Fruit fly (Drosophila melanogaster) whole organism, pupa: Measurements from ENCODE around the gene CG12984.

Experiments
- CG10348 ChIP-seq: fragments of 200-800 bp; sonication (Bioruptor generic); IDR thresholded peaks from 2 replicates; pipeline ENCODE4 v1.3.6; 2022; ENCODE audit warnings: missing biosample characterization, missing genetic modification characterization
- CG12605 ChIP-seq: fragments of 200-800 bp; sonication (Bioruptor generic); IDR thresholded peaks from 2 replicates; pipeline ENCODE4 v1.3.6; 2022; ENCODE audit warnings: missing biosample characterization, missing genetic modification characterization
- CG13204 ChIP-seq: fragments of 200-800 bp; sonication (Bioruptor generic); optimal IDR thresholded peaks from 2 replicates; lab custom pipeline; 2018; ENCODE audit warnings: missing biosample characterization, mild to moderate bottlenecking, missing genetic modification characterization, moderate library complexity
- CG14655 ChIP-seq: fragments of 200-800 bp; sonication (Bioruptor generic); optimal IDR thresholded peaks from 3 replicates; lab custom pipeline; 2017; ENCODE audit warnings: mild to moderate bottlenecking, missing biosample characterization, missing genetic modification reagents, missing genetic modification characterization
- CG15710 ChIP-seq: fragments of 200-800 bp; sonication (Bioruptor generic); optimal IDR thresholded peaks from 2 replicates; lab custom pipeline; 2018; ENCODE audit warnings: missing biosample characterization, mild to moderate bottlenecking, missing genetic modification characterization, moderate library complexity
- CG17806 ChIP-seq: fragments of 200-800 bp; sonication (Bioruptor generic); optimal IDR thresholded peaks from 2 replicates; lab custom pipeline; 2018; ENCODE audit warnings: missing biosample characterization, mild to moderate bottlenecking, missing genetic modification characterization, moderate library complexity
- CG32121 ChIP-seq: fragments of 200-800 bp; sonication (Bioruptor generic); IDR thresholded peaks from 2 replicates; pipeline ENCODE4 v1.3.6; 2022; ENCODE audit warnings: missing biosample characterization, missing genetic modification characterization
- CG34367 ChIP-seq: fragments of 200-800 bp; sonication (Bioruptor generic); optimal IDR thresholded peaks from 2 replicates; lab custom pipeline; 2018; ENCODE audit warnings: missing biosample characterization, mild to moderate bottlenecking, missing genetic modification characterization
- CG4496 ChIP-seq: fragments of 200-800 bp; sonication (Bioruptor generic); IDR thresholded peaks from 3 replicates; pipeline ENCODE4 v1.3.6; 2022; ENCODE audit warnings: missing biosample characterization, missing genetic modification characterization
- CG8159 ChIP-seq: fragments of 200-800 bp; sonication (Bioruptor generic); optimal IDR thresholded peaks from 3 replicates; lab custom pipeline; 2018; ENCODE audit warnings: missing biosample characterization, mild to moderate bottlenecking, missing genetic modification characterization, moderate library complexity
- CG8301 ChIP-seq: fragments of 200-800 bp; sonication (Bioruptor generic); optimal IDR thresholded peaks from 2 replicates; lab custom pipeline; 2018; ENCODE audit warnings: missing biosample characterization, mild to moderate bottlenecking, missing genetic modification characterization
- CG9948 ChIP-seq: fragments of 200-800 bp; sonication (Bioruptor generic); optimal IDR thresholded peaks from 2 replicates; lab custom pipeline; 2018; ENCODE audit warnings: missing biosample characterization, mild to moderate bottlenecking, missing genetic modification characterization, moderate library complexity
- D1 ChIP-seq: fragments of 200-800 bp; sonication (Bioruptor generic); optimal IDR thresholded peaks from 2 replicates; lab custom pipeline; 2018; ENCODE audit warnings: missing biosample characterization, mild to moderate bottlenecking, missing genetic modification characterization, moderate library complexity
- EcR ChIP-seq: fragments of 200-800 bp; sonication (Bioruptor generic); optimal IDR thresholded peaks from 3 replicates; lab custom pipeline; 2019; ENCODE audit warnings: missing biosample characterization, missing genetic modification characterization, mild to moderate bottlenecking, moderate library complexity, missing genetic modification reagents
- Ets98B ChIP-seq: fragments of 200-800 bp; sonication (Bioruptor generic); IDR thresholded peaks from 2 replicates; pipeline ENCODE4 v1.3.6; 2022; ENCODE audit warnings: missing biosample characterization, missing genetic modification characterization
- Pif1A ChIP-seq: fragments of 200-800 bp; sonication (Bioruptor generic); optimal IDR thresholded peaks from 3 replicates; lab custom pipeline; 2016; ENCODE audit warnings: missing biosample characterization, missing genetic modification characterization
- Pif1B ChIP-seq: fragments of 200-800 bp; sonication (Bioruptor generic); optimal IDR thresholded peaks from 3 replicates; lab custom pipeline; 2016; ENCODE audit warnings: missing biosample characterization, missing genetic modification characterization
- Snoo ChIP-seq: fragments of 200-800 bp; sonication (Bioruptor generic); optimal IDR thresholded peaks from 3 replicates; lab custom pipeline; 2017; ENCODE audit warnings: missing biosample characterization, mild to moderate bottlenecking, missing genetic modification characterization, inconsistent platforms
- fd96Ca ChIP-seq: fragments of 200-800 bp; sonication (Bioruptor generic); IDR thresholded peaks from 3 replicates; pipeline ENCODE4 v1.3.6; 2022; ENCODE audit warnings: missing biosample characterization, missing genetic modification characterization
- gl ChIP-seq: fragments of 200-800 bp; sonication (Bioruptor generic); optimal IDR thresholded peaks from 2 replicates; lab custom pipeline; 2018; ENCODE audit warnings: missing biosample characterization, mild to moderate bottlenecking, missing genetic modification characterization
- rn ChIP-seq: fragments of 200-800 bp; sonication (Bioruptor generic); IDR thresholded peaks from 2 replicates; pipeline ENCODE4 v1.3.6; 2022; ENCODE audit warnings: missing biosample characterization, missing genetic modification characterization

Gene CG12984

dm6 chr3L:20987895-20988294 lies 3.6 kb upstream of the CG12984 start:
- TF ChIP-seq CG12605 = no peak
- no peak for TF ChIP-seq Snoo (tag; lab: Kevin White, UChicago)
- TF ChIP-seq CG9948 = peak; percentile 60
- TF ChIP-seq CG34367 (tag; lab: Kevin White, UChicago) = peak; percentile 47
- TF ChIP-seq CG13204 (GFP tag; lab: Kevin White, UChicago) = no peak
- peak; percentile 58 for TF ChIP-seq CG17806 (tag; lab: Kevin White, UChicago)
- no peak for TF ChIP-seq D1 (tag; lab: Kevin White, UChicago)
- no peak for TF ChIP-seq CG10348
- peak; percentile 59 for TF ChIP-seq CG8159 (tag; lab: Kevin White, UChicago)
- no peak for TF ChIP-seq Pif1A (GFP tag; lab: Kevin White, UChicago)
- no peak for TF ChIP-seq rn (GFP tag; lab: Robert Waterston, UW)
- TF ChIP-seq CG8301 = peak; percentile 45
- TF ChIP-seq Pif1B (GFP tag; lab: Kevin White, UChicago) = no peak
- no peak for TF ChIP-seq Ets98B (GFP tag; lab: Robert Waterston, UW)
- peak; percentile 53 for TF ChIP-seq CG15710 (tag; lab: Kevin White, UChicago)
- TF ChIP-seq fd96Ca (GFP tag; lab: Robert Waterston, UW) = no peak
- no peak for TF ChIP-seq CG32121 (GFP tag; lab: Robert Waterston, UW)
- no peak for TF ChIP-seq EcR (GFP tag; lab: Kevin White, UChicago)
- TF ChIP-seq gl (tag; lab: Kevin White, UChicago) = no peak
- peak; percentile 73 for TF ChIP-seq CG14655
- no peak for TF ChIP-seq CG4496 (GFP tag; lab: Robert Waterston, UW)

DNA sequence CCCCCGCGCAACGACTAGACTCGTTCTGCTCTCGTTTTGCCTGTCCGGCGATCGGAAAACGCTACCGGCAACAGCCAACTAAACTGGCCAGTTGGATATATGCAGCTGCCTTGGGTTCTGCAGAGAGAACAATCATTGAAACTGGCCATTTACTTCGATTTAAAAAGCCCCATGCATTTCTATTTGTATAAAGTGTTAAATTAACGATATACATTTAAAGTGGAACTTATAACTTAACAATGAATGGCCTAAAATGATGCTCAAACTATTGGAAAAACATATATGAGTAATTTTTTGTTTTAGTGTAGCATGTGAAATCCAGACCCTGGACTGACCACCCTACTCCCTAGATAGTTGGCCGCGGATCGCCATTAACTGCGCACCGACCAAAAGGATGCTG lies 2.6 kb upstream of the CG12984 start:
- TF ChIP-seq CG4496 (GFP tag; lab: Robert Waterston, UW) = peak; percentile 73; the same call in 2 of the 3 replicates
- peak; percentile 56 for TF ChIP-seq Ets98B (GFP tag; lab: Robert Waterston, UW)
- TF ChIP-seq EcR (GFP tag; lab: Kevin White, UChicago) = no peak
- TF ChIP-seq CG13204 (GFP tag; lab: Kevin White, UChicago) = peak; percentile 55
- TF ChIP-seq Snoo (tag; lab: Kevin White, UChicago) = no peak
- peak; percentile 87 for TF ChIP-seq CG14655
- TF ChIP-seq D1 (tag; lab: Kevin White, UChicago) = peak; percentile 60
- peak; percentile 81 for TF ChIP-seq CG34367 (tag; lab: Kevin White, UChicago)
- TF ChIP-seq CG10348 = no peak
- TF ChIP-seq CG8159 (tag; lab: Kevin White, UChicago) = peak; percentile 83
- peak; percentile 81 for TF ChIP-seq CG8301
- peak; percentile 39; the same call in 1 of the 2 replicates for TF ChIP-seq CG12605
- peak; percentile 87 for TF ChIP-seq CG9948
- peak; percentile 74 for TF ChIP-seq Pif1A (GFP tag; lab: Kevin White, UChicago)
- peak; percentile 72 for TF ChIP-seq CG15710 (tag; lab: Kevin White, UChicago)
- peak; percentile 71 for TF ChIP-seq gl (tag; lab: Kevin White, UChicago)
- TF ChIP-seq Pif1B (GFP tag; lab: Kevin White, UChicago) = peak; percentile 63
- peak; percentile 91 for TF ChIP-seq CG17806 (tag; lab: Kevin White, UChicago)
- no peak; the same call in 1 of the 2 replicates for TF ChIP-seq rn (GFP tag; lab: Robert Waterston, UW)
- TF ChIP-seq CG32121 (GFP tag; lab: Robert Waterston, UW) = no peak
- TF ChIP-seq fd96Ca (GFP tag; lab: Robert Waterston, UW) = 0 out of 3 replicates have a peak, but pooled peaks have one; percentile 45

DNA sequence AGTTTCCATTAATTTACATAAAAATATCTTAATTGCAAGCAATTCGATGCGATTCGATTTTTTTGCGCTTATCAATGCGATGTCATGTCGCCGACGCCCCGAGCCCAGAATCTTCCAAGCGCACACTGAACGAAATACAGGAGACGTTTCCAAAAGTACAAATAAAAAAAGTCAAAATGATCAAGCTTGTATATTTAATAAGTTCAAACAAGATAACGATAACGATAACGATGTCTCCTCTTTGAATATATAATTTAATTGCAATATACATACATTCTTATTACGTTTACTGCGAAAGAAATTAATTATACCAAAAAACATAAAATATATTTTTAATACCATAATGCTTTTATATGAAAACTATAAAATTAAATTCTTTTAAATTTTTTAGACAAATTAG lies 1.2 kb upstream of the CG12984 start:
- TF ChIP-seq rn (GFP tag; lab: Robert Waterston, UW) = no peak
- TF ChIP-seq CG13204 (GFP tag; lab: Kevin White, UChicago) = no peak
- no peak for TF ChIP-seq EcR (GFP tag; lab: Kevin White, UChicago)
- no peak for TF ChIP-seq CG10348
- TF ChIP-seq fd96Ca (GFP tag; lab: Robert Waterston, UW) = no peak
- peak; percentile 67 for TF ChIP-seq CG34367 (tag; lab: Kevin White, UChicago)
- peak; percentile 48 for TF ChIP-seq Pif1B (GFP tag; lab: Kevin White, UChicago)
- TF ChIP-seq D1 (tag; lab: Kevin White, UChicago) = peak; percentile 65
- no peak for TF ChIP-seq gl (tag; lab: Kevin White, UChicago)
- TF ChIP-seq CG14655 = no peak
- peak; percentile 69 for TF ChIP-seq CG17806 (tag; lab: Kevin White, UChicago)
- TF ChIP-seq CG8159 (tag; lab: Kevin White, UChicago) = peak; percentile 83
- TF ChIP-seq CG15710 (tag; lab: Kevin White, UChicago) = peak; percentile 71
- TF ChIP-seq CG9948 = peak; percentile 70
- no peak for TF ChIP-seq Ets98B (GFP tag; lab: Robert Waterston, UW)
- TF ChIP-seq CG4496 (GFP tag; lab: Robert Waterston, UW) = no peak
- no peak for TF ChIP-seq Pif1A (GFP tag; lab: Kevin White, UChicago)
- TF ChIP-seq CG8301 = no peak
- no peak for TF ChIP-seq CG32121 (GFP tag; lab: Robert Waterston, UW)
- peak; percentile 38 for TF ChIP-seq Snoo (tag; lab: Kevin White, UChicago)
- no peak for TF ChIP-seq CG12605

- no peak for TF ChIP-seq CG8159 (tag; lab: Kevin White, UChicago)
Observed at dm6 chr3L:20999639-21000038, 8.2 kb downstream of the CG12984 start.

DNA sequence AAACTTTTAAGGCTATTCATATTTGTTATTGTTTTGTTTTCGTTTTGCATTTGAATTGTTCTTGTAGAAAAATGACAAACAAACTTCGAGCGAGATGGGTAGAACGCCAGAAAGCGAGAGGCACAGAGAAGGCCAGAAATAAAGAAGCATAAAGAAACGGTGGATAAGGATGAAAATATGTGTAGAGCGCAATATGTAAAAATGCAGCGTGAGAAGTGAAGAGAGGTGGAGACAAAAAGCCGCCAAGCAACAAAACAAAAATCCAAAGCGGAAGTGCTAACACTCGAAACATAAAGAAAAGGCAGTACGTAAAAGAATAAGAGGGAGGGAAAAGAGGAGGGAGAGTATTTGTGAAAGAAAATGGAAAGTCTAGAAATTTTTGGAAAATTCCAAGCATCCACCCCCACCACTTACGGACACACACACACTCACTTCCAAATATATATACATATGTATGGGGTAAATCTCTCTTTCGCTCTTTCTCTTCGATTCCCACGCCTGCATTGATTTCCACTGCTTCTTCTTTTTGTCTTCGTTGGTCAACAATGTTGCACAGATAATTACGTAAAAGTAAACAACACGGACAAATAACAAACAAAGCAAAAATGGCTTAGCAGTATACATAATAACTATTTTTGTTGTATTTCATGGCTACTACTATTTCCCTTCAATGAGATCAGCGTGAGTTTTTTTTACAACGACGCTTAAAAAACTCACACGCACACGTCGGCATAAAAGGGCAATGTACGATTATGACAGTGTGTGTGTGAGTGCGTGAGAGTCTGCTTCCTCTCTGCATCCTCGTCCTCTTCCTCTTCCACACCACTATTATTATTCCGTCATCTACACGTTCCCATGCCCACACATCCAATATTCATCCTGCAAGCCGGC lies 16.1 kb downstream of the CG12984 start:
- peak; percentile 19 for TF ChIP-seq D1 (tag; lab: Kevin White, UChicago)
- TF ChIP-seq Snoo (tag; lab: Kevin White, UChicago) = no peak
- peak; percentile 98 for TF ChIP-seq EcR (GFP tag; lab: Kevin White, UChicago)
